Worm (Caenorhabditis elegans) whole organism, midembryonic: ENCODE measurements around the gene C12D8.21.

ENCODE experiments used
- cog-1 ChIP-seq: sonication (generic microtip); optimal IDR thresholded peaks from 2 replicates; lab custom pipeline; 2016; ENCODE audit warnings: missing genetic modification characterization, missing compliant biosample characterization
- ref-1 ChIP-seq: fragments of 200-800 bp; sonication (Bioruptor generic); conservative IDR thresholded peaks from 2 replicates; pipeline ENCODE4 v1.3.6; 2022; ENCODE audit warnings: missing genetic modification reagents, missing genetic modification characterization, missing compliant biosample characterization

DNA sequence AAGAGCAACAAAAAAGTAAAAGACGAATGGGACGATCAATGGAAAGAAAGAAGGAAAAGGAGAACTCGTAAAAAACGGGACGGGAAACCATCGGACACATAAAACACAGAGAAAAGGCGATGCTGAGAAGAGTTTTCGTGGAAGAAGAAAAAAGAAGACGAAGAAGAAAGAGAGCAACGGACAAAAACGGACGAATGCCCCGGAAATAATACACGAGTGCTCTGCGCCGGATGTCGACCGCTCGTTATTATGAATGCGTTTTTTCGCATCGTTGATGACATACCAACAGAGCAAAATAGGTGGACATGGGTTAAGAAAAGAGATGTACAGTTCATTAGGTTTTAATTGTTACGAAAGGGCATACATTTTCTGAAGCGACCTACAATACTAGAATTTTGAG lies 34.6 kb upstream of the C12D8.21 start, which contains the start of gene Y22F5A.11:
- TF ChIP-seq ref-1 (GFP tag; lab: Robert Waterston, UW): no peak
- TF ChIP-seq cog-1: no peak
